Worm (Caenorhabditis elegans): ENCODE results near the gene K02F6.3.

- TF ChIP-seq R02D3.7 (tag; optimal IDR thresholded peaks at IDR 0.05) (no peak), zag-1 (tag; optimal IDR thresholded peaks at IDR 0.05) (no peak), mdl-1 (tag; optimal IDR thresholded peaks at IDR 0.05) (no peak), ztf-11 (tag; optimal IDR thresholded peaks at IDR 0.05) (no peak), dmd-4 (tag; optimal IDR thresholded peaks at IDR 0.05) (no peak), sma-9 (GFP tag; optimal IDR thresholded peaks at IDR 0.05) (no peak), sma-9 (tag; optimal IDR thresholded peaks at IDR 0.05) (no peak), mab-5 (tag; optimal IDR thresholded peaks at IDR 0.05) (no peak), F13H6.1 (tag; optimal IDR thresholded peaks at IDR 0.05) (no peak), nhr-6 (tag; optimal IDR thresholded peaks at IDR 0.05) (no peak), aly-2 (tag; optimal IDR thresholded peaks at IDR 0.05) (no peak), elt-1 (tag; optimal IDR thresholded peaks at IDR 0.05) (no peak)
Measured at ce11 chrII:2585493-2585892, 39.5 kb downstream of the K02F6.3 start, which contains the start of gene sri-36.
